Fruit fly (Drosophila melanogaster): Measurements from ENCODE around the gene CG7632.

Gene CG7632

dm6 chr3L:21276296-21277257 is 27.9 kb upstream of the CG7632 start (continued):
- peak; percentile 1 for TF ChIP-seq her (GFP tag; optimal IDR thresholded peaks at IDR 0.05)
- TF ChIP-seq C15 (GFP tag; IDR thresholded peaks at IDR 0.05) = no peak
- peak; percentile 52 for TF ChIP-seq Chrac-16 (GFP tag; optimal IDR thresholded peaks at IDR 0.05)
- TF ChIP-seq CG14860 (GFP tag; IDR thresholded peaks at IDR 0.05; ENCODE audit: partially characterized antibody) = no peak
- no peak for TF ChIP-seq CG11085 (GFP tag; IDR thresholded peaks at IDR 0.05)
- TF ChIP-seq CG15073 (GFP tag; optimal IDR thresholded peaks at IDR 0.05) = peak; percentile 3
- no peak for TF ChIP-seq Dfd (GFP tag; optimal IDR thresholded peaks at IDR 0.05)
- TF ChIP-seq CG32767 (GFP tag; IDR thresholded peaks at IDR 0.05) = no peak
- TF ChIP-seq CG17186 (GFP tag; optimal IDR thresholded peaks at IDR 0.05) = no peak
- TF ChIP-seq Ets65A (GFP tag) = peak; percentile 90
- TF ChIP-seq lab (GFP tag; optimal IDR thresholded peaks at IDR 0.05) = peak; percentile 45
- no peak for TF ChIP-seq vnd (GFP tag; IDR thresholded peaks at IDR 0.05; ENCODE audit: partially characterized antibody)
- no peak for TF ChIP-seq toy (GFP tag; IDR thresholded peaks at IDR 0.05)
- peak; percentile 19; the same call in 1 of the 2 replicates for TF ChIP-seq chm (GFP tag; IDR thresholded peaks at IDR 0.05)
- no peak for TF ChIP-seq Tbp (GFP tag; optimal IDR thresholded peaks at IDR 0.05)
- TF ChIP-seq ara (GFP tag; IDR thresholded peaks at IDR 0.05) = no peak; the same call in 1 of the 2 replicates
- peak; percentile 36 for TF ChIP-seq HHEX (GFP tag; optimal IDR thresholded peaks at IDR 0.05)
- no peak for TF ChIP-seq MBD-R2 (GFP tag; IDR thresholded peaks at IDR 0.05)
- TF ChIP-seq Sry-β (GFP tag; optimal IDR thresholded peaks at IDR 0.05) = no peak
- peak; percentile 45; the same call in 1 of the 2 replicates for TF ChIP-seq Atf6 (GFP tag; IDR thresholded peaks at IDR 0.05)
- no peak for TF ChIP-seq caup (GFP tag; optimal IDR thresholded peaks at IDR 0.05; ENCODE audit: severe bottlenecking)
- no peak for TF ChIP-seq ato (GFP tag; IDR thresholded peaks at IDR 0.05; ENCODE audit: partially characterized antibody)
- peak; percentile 37 for TF ChIP-seq NFAT (GFP tag; IDR thresholded peaks at IDR 0.05)
- no peak for TF ChIP-seq nerfin-2 (GFP tag; IDR thresholded peaks at IDR 0.05; ENCODE audit: partially characterized antibody)
- TF ChIP-seq Bteb2 (GFP tag; optimal IDR thresholded peaks at IDR 0.05) = peak; percentile 61
- peak; percentile 67 for TF ChIP-seq crc (GFP tag; optimal IDR thresholded peaks at IDR 0.05)
- TF ChIP-seq CG14965 (GFP tag; optimal IDR thresholded peaks at IDR 0.05; ENCODE audit: borderline replicate concordance) = no peak
- TF ChIP-seq CG18262 (tag; optimal IDR thresholded peaks at IDR 0.05) = peak; percentile 87
- TF ChIP-seq Abd-B (GFP tag; optimal IDR thresholded peaks at IDR 0.05) = peak; percentile 20
- TF ChIP-seq CG31224 (GFP tag; IDR thresholded peaks at IDR 0.05) = peak; percentile 30; the same call in 1 of the 2 replicates
- no peak for TF ChIP-seq Opbp (GFP tag; IDR thresholded peaks at IDR 0.05; ENCODE audit: partially characterized antibody)
- TF ChIP-seq CG17912 (GFP tag; optimal IDR thresholded peaks at IDR 0.05) = no peak
- peak; percentile 76 for TF ChIP-seq CG30403 (GFP tag; optimal IDR thresholded peaks at IDR 0.05)
- TF ChIP-seq crol (GFP tag; IDR thresholded peaks at IDR 0.05) = peak; percentile 96
- peak; percentile 69 for TF ChIP-seq CG15696 (tag; optimal IDR thresholded peaks at IDR 0.05)
- peak; percentile 42; the same call in 1 of the 2 replicates for TF ChIP-seq CG3847 (GFP tag; IDR thresholded peaks at IDR 0.05)
- TF ChIP-seq CG34224 (GFP tag; IDR thresholded peaks at IDR 0.05; ENCODE audit: partially characterized antibody) = peak; percentile 16; the same call in 1 of the 3 replicates
- no peak for TF ChIP-seq CG12299 (tag; optimal IDR thresholded peaks at IDR 0.05)
- no peak for TF ChIP-seq Sin3A (optimal IDR thresholded peaks at IDR 0.05)
- TF ChIP-seq chinmo (GFP tag; IDR thresholded peaks at IDR 0.05; ENCODE audit: partially characterized antibody) = 0 out of 4 replicates have a peak, but pooled peaks have one; percentile 39
- TF ChIP-seq CG4854 (GFP tag; optimal IDR thresholded peaks at IDR 0.05) = peak; percentile 41
- peak; percentile 71 for TF ChIP-seq Max (GFP tag; optimal IDR thresholded peaks at IDR 0.05)
- no peak for TF ChIP-seq ab (GFP tag; optimal IDR thresholded peaks at IDR 0.05)
- no peak for TF ChIP-seq gce (GFP tag; IDR thresholded peaks at IDR 0.05)
- 0 out of 4 replicates have a peak, but pooled peaks have one; percentile 5 for TF ChIP-seq Gug (GFP tag; IDR thresholded peaks at IDR 0.05)
- TF ChIP-seq jing (GFP tag; optimal IDR thresholded peaks at IDR 0.05) = peak; percentile 50
- peak; percentile 77 for TF ChIP-seq CG17829 (tag; optimal IDR thresholded peaks at IDR 0.05)
- no peak for TF ChIP-seq Rx (GFP tag; IDR thresholded peaks at IDR 0.05)
